Worm (Caenorhabditis elegans) whole organism, L4/young adult: ENCODE results near the gene era-1.

Experiments
- dao-5 ChIP-seq: sonication (generic microtip); optimal IDR thresholded peaks from 2 replicates; lab custom pipeline; 2016; ENCODE audit warnings: missing genotype, missing genetic modification characterization, moderate library complexity, missing compliant biosample characterization
- him-1 ChIP-seq: sonication (generic microtip); optimal IDR thresholded peaks from 2 replicates; lab custom pipeline; 2016; ENCODE audit warnings: missing genotype, missing genetic modification reagents, missing genetic modification characterization, missing compliant biosample characterization

- no peak for TF ChIP-seq him-1 (tag; lab: Kevin White, UChicago)
- no peak for TF ChIP-seq dao-5 (tag; lab: Kevin White, UChicago)
These were observed 41.2 kb upstream of the era-1 start for ce11 chrV:6661658-6662057.
